Fruit fly (Drosophila melanogaster): ENCODE measurements around the gene Gr61a.

- TF ChIP-seq CG9139 (GFP tag; optimal IDR thresholded peaks at IDR 0.05) (no peak), CG34406 (GFP tag; optimal IDR thresholded peaks at IDR 0.05) (no peak), salr (GFP tag; optimal IDR thresholded peaks at IDR 0.05) (no peak), CG8319 (GFP tag; optimal IDR thresholded peaks at IDR 0.05) (no peak), net (GFP tag; optimal IDR thresholded peaks at IDR 0.05) (no peak), CG11294 (GFP tag; IDR thresholded peaks at IDR 0.05) (no peak), Met (GFP tag; optimal IDR thresholded peaks at IDR 0.05) (no peak), eg (GFP tag; IDR thresholded peaks at IDR 0.05) (no peak), CG11762 (GFP tag; optimal IDR thresholded peaks at IDR 0.05; ENCODE audit: insufficient read depth) (no peak), fkh (GFP tag; optimal IDR thresholded peaks at IDR 0.05) (no peak), achi (GFP tag; optimal IDR thresholded peaks at IDR 0.05) (no peak), CG10631 (GFP tag; optimal IDR thresholded peaks at IDR 0.05) (no peak)
These were observed at the start of gene Gr61a, which contains the start of gene JMJD5 for dm6 chr3L:841260-841659.

All from whole organism, prepupa.